Worm (Caenorhabditis elegans): ENCODE results near the gene Y22D7AR.14.

The Y22D7AR.14 gene

DNA sequence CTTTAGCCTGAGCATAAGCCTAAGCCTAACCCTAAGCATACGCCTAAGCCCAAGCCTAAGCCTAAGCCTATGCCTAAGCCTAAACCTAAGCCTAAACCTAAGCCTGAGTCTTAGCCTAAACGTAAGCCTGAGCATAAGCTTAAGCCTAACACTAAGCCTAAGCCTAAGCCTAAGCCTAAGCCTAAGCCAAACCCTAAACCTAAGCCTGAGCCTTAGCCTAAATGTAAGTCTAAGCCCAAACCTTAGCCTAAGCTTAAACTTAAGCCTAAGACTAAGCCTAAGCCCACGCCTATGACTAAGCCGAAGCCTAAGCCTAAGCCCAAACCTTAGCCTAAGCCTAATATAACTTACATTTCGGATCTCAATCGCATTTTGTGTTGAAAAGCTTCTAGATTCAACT lies 14.2 kb upstream of the Y22D7AR.14 start:
- TF ChIP-seq klf-2 (GFP tag; conservative IDR thresholded peaks at IDR 0.05), result no peak
- no peak for TF ChIP-seq ztf-23 (GFP tag; IDR thresholded peaks at IDR 0.05)
- no peak for TF ChIP-seq ref-1 (GFP tag; conservative IDR thresholded peaks at IDR 0.05)
- TF ChIP-seq flt-1 (GFP tag; IDR thresholded peaks at IDR 0.05), result no peak
- no peak for TF ChIP-seq cog-1 (tag; optimal IDR thresholded peaks at IDR 0.05)
- no peak for TF ChIP-seq T22C8.4 (GFP tag; IDR thresholded peaks at IDR 0.05)
- TF ChIP-seq ztf-29 (GFP tag; IDR thresholded peaks at IDR 0.05), result no peak
- TF ChIP-seq tab-1 (GFP tag; IDR thresholded peaks at IDR 0.05), result no peak

DNA sequence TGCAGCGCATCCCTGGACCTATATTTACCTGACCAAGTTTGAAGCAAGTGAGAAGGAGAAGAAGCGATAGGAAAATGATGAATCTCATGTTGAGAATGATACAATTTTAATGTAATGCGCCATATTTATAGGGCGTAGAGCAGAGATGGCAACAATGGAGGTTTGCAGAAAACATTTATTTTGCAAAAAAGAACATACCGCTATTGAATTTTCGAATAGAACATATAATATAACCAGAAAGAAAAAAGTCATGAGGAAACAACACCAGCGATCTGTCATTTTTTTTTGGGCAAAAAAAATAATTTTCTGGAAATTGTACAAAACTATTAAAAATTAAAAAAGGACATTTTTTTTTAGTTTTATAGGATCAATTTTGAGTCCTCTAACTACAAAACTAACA lies 12.5 kb upstream of the Y22D7AR.14 start, which contains the start of gene spex-3:
Gene spex-3 (minus strand): TSS at position 101 of the 400 bp plus-strand sequence.
- no peak for TF ChIP-seq ref-1 (GFP tag; conservative IDR thresholded peaks at IDR 0.05)

DNA sequence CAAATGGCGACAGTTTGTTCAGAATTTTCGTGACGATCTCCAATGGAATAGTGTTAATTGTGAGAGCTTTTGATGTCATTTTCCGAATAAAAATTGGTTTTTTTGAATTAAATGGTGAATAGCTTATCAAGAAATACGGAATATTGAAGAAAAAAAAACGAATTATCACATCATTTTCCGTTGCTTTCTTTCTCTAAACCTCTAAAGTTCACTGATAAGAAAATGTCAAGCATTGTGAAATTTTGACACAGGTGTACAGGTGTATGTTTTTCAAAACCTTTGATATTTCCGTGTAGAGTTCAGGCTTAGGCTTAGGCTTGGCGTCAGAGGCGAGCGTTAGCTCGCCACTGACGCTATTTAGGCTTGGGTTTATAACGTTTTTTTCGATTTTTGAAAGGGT lies 9.0 kb upstream of the Y22D7AR.14 start, which contains the start of gene fbxa-74:
Gene fbxa-74 (minus strand): TSS at position 145 of the 400 bp plus-strand sequence.
- TF ChIP-seq cog-1 (tag; optimal IDR thresholded peaks at IDR 0.05), result no peak
- TF ChIP-seq klf-2 (GFP tag; conservative IDR thresholded peaks at IDR 0.05), result no peak
- no peak for TF ChIP-seq med-1 (GFP tag; optimal IDR thresholded peaks at IDR 0.05; ENCODE audit: insufficient read depth)
- TF ChIP-seq tab-1 (GFP tag; IDR thresholded peaks at IDR 0.05), result no peak
- TF ChIP-seq T22C8.4 (GFP tag; IDR thresholded peaks at IDR 0.05), result no peak
- no peak for TF ChIP-seq flt-1 (GFP tag; IDR thresholded peaks at IDR 0.05)

DNA sequence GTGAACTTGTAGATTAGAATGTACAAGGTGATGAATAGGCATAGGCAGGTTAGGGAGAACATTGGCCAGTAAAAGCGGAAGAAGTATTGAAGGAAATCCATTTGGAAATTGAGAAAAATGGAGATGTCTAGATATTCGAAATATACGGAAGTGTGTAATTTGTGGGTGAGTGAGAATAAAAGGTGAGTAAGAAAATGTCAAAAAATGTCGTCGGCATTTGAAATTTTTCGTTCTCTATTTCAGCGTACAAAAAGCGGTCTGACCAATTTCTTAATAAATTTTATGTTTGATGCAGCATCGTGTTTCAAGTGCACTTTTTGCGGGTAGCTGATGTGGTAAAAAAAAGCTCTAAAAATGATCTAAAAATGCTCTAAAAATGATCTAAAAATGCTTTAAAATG lies 5.2 kb upstream of the Y22D7AR.14 start, which contains the start of gene srd-64:
Gene srd-64 (minus strand): TSS at position 101 of the 400 bp plus-strand sequence.
- TF ChIP-seq klf-2 (GFP tag; conservative IDR thresholded peaks at IDR 0.05) (no peak), T22C8.4 (GFP tag; IDR thresholded peaks at IDR 0.05) (no peak), med-1 (GFP tag; optimal IDR thresholded peaks at IDR 0.05; ENCODE audit: insufficient read depth) (no peak), tab-1 (GFP tag; IDR thresholded peaks at IDR 0.05) (no peak), flt-1 (GFP tag; IDR thresholded peaks at IDR 0.05) (no peak), cog-1 (tag; optimal IDR thresholded peaks at IDR 0.05) (no peak), ztf-23 (GFP tag; IDR thresholded peaks at IDR 0.05) (no peak), ztf-29 (GFP tag; IDR thresholded peaks at IDR 0.05) (no peak), ref-1 (GFP tag; conservative IDR thresholded peaks at IDR 0.05) (no peak)

DNA sequence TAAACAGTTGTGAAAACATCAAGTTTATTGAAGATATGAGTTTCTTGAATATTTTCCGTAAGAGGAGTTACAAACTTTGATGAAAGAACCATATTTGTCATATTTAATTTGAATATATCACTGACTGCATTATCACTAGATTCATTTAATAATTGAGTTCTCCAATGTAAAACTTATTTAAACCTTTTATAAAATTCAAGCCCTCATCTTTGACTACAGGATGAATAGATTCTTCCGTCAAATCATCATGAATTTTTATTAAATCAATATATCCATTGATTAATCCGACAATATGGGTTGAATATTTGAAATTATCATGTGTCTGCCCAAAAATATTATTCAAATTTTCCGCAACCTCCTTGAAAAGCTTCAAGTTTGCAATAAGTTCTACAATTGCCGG lies 1.8 kb downstream of the Y22D7AR.14 start, which contains the start of gene Y22D7AR.7:
Gene Y22D7AR.7 (minus strand): TSS at position 101 of the 400 bp plus-strand sequence.
- TF ChIP-seq ztf-23 (GFP tag; IDR thresholded peaks at IDR 0.05) (no peak), klf-2 (GFP tag; conservative IDR thresholded peaks at IDR 0.05) (no peak), cog-1 (tag; optimal IDR thresholded peaks at IDR 0.05) (no peak), tab-1 (GFP tag; IDR thresholded peaks at IDR 0.05) (no peak), flt-1 (GFP tag; IDR thresholded peaks at IDR 0.05) (no peak), ref-1 (GFP tag; conservative IDR thresholded peaks at IDR 0.05) (no peak), ztf-29 (GFP tag; IDR thresholded peaks at IDR 0.05) (no peak), T22C8.4 (GFP tag; IDR thresholded peaks at IDR 0.05) (no peak), med-1 (GFP tag; optimal IDR thresholded peaks at IDR 0.05; ENCODE audit: insufficient read depth) (no peak)

DNA sequence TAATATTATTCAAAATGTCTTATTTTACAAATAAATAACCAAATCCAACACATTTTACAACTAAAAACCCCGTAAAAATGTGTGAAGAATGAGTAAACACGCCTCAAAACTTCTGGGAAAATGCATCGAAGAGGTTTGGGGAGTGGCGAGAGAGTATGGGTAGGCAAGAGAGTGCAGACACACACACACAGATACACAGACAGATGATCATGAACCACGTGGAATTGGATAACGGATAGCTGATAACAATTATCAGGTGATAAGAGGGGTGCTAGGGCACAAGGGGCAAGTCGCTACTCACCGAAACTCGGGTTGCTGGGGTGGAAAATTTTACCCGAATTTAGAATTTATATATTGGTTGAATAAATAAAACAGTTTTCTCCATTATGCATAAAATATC lies 7.6 kb downstream of the Y22D7AR.14 start:
- TF ChIP-seq med-1 (GFP tag; optimal IDR thresholded peaks at IDR 0.05; ENCODE audit: insufficient read depth) (no peak), ref-1 (GFP tag; conservative IDR thresholded peaks at IDR 0.05) (no peak), ztf-23 (GFP tag; IDR thresholded peaks at IDR 0.05) (no peak), klf-2 (GFP tag; conservative IDR thresholded peaks at IDR 0.05) (no peak), cog-1 (tag; optimal IDR thresholded peaks at IDR 0.05) (no peak)

DNA sequence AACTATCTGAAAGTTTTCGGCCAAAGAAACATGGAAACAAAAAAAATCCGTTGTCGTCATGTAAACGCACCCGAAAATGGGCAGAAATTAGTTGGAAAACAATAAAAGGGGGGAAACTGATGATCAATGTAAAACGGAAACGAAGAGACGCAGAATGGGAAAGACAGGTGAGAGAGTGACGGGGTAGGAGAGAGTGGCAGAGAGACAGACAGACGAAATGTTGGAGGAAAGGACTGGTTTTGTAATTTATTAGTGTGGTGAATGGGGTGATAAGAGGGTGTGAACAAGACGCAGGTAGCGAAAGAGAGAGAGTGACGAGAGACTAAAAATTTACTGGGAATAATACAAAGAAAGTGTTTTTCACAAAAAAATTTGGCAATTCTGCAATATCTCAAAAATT lies 8.8 kb downstream of the Y22D7AR.14 start:
- TF ChIP-seq ztf-23 (GFP tag; IDR thresholded peaks at IDR 0.05), result no peak
- no peak for TF ChIP-seq klf-2 (GFP tag; conservative IDR thresholded peaks at IDR 0.05)
- no peak for TF ChIP-seq flt-1 (GFP tag; IDR thresholded peaks at IDR 0.05)
- no peak for TF ChIP-seq med-1 (GFP tag; optimal IDR thresholded peaks at IDR 0.05; ENCODE audit: insufficient read depth)
- TF ChIP-seq tab-1 (GFP tag; IDR thresholded peaks at IDR 0.05), result no peak

DNA sequence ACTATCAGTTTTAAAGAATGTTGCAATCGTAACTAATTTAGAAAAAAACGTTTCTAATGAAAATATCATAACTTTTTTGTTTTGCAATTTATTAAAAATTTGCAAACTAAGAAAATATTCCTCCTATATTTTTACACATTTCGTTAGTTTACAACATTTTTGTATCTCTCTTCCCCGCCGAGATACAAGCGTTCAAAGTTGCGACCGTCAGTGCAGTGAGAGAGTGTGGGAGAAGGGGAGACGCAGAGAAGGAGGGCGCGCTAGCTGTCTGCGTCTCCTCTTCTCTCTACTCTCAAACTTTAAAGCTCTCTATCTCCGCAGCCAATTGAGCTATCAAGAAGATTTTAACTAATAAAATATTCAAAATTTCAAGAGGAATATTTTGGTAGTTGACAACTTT lies 9.4 kb downstream of the Y22D7AR.14 start:
- TF ChIP-seq med-1 (GFP tag; optimal IDR thresholded peaks at IDR 0.05; ENCODE audit: insufficient read depth) (no peak), ztf-29 (GFP tag; IDR thresholded peaks at IDR 0.05) (no peak), tab-1 (GFP tag; IDR thresholded peaks at IDR 0.05) (no peak), cog-1 (tag; optimal IDR thresholded peaks at IDR 0.05) (no peak), flt-1 (GFP tag; IDR thresholded peaks at IDR 0.05) (no peak), ztf-23 (GFP tag; IDR thresholded peaks at IDR 0.05) (no peak), T22C8.4 (GFP tag; IDR thresholded peaks at IDR 0.05) (no peak), klf-2 (GFP tag; conservative IDR thresholded peaks at IDR 0.05) (no peak), ref-1 (GFP tag; conservative IDR thresholded peaks at IDR 0.05) (no peak)

DNA sequence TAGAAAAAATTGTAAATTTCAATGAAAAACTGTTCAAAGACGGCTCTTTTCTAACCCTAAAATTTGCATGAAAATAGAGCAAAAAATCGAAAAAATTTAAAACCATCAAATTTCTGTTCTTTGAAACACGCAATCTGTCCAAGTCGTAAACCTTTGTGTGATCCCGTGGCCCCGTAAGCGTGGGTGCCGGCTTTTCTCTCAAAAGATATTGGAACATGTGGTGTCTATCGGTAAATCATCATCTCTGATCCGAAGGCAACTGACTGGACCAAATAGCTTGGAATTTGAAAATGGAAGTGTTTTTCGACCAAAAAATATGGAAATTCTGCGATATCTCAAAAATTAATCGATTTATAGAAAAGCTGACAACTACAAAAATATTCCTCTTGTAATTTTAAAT lies 11.2 kb downstream of the Y22D7AR.14 start:
- TF ChIP-seq klf-2 (GFP tag; conservative IDR thresholded peaks at IDR 0.05), result no peak
- no peak for TF ChIP-seq cog-1 (tag; optimal IDR thresholded peaks at IDR 0.05)
- TF ChIP-seq med-1 (GFP tag; optimal IDR thresholded peaks at IDR 0.05; ENCODE audit: insufficient read depth), result no peak
- TF ChIP-seq ztf-29 (GFP tag; IDR thresholded peaks at IDR 0.05), result no peak
- TF ChIP-seq tab-1 (GFP tag; IDR thresholded peaks at IDR 0.05), result no peak
- TF ChIP-seq ref-1 (GFP tag; conservative IDR thresholded peaks at IDR 0.05), result no peak
- TF ChIP-seq T22C8.4 (GFP tag; IDR thresholded peaks at IDR 0.05), result no peak
- no peak for TF ChIP-seq flt-1 (GFP tag; IDR thresholded peaks at IDR 0.05)
- TF ChIP-seq ztf-23 (GFP tag; IDR thresholded peaks at IDR 0.05), result no peak

DNA sequence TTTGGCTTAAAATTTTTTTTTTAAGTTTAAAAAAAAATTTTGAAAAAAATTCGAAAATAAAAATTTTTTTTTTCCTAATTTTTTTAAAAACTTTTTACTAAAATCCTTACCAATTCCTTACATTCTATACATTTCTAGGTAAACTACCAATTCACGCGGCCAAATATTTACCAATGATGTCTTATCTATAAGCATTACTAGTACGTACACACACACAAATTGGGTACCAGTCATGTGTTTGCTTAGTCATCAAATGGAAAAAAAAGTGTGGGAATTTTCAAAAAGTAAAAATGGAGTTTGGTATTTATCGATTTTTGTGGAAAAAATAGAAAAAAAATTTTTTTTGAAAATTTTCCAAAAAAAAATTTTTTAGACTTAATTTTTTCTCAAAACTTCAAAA lies 13.2 kb downstream of the Y22D7AR.14 start, which contains the start of gene Y22D7AR.6:
Gene Y22D7AR.6 (minus strand): TSS at position 134 of the 400 bp plus-strand sequence.
- TF ChIP-seq ref-1 (GFP tag; conservative IDR thresholded peaks at IDR 0.05), result no peak
- TF ChIP-seq ztf-29 (GFP tag; IDR thresholded peaks at IDR 0.05), result no peak
- TF ChIP-seq ztf-23 (GFP tag; IDR thresholded peaks at IDR 0.05), result no peak
- TF ChIP-seq tab-1 (GFP tag; IDR thresholded peaks at IDR 0.05), result no peak
- TF ChIP-seq cog-1 (tag; optimal IDR thresholded peaks at IDR 0.05), result no peak
- TF ChIP-seq klf-2 (GFP tag; conservative IDR thresholded peaks at IDR 0.05), result no peak
- no peak for TF ChIP-seq flt-1 (GFP tag; IDR thresholded peaks at IDR 0.05)
